Worm (Caenorhabditis elegans) whole organism, late embryonic: ENCODE measurements around the gene rpn-6.2.

Experiments used
- F13H6.1 ChIP-seq: sonication (generic microtip); optimal IDR thresholded peaks from 2 replicates; lab custom pipeline; 2016; ENCODE audit warnings: missing genetic modification characterization, missing compliant biosample characterization
- K02D7.2 ChIP-seq: sonication (generic microtip); optimal IDR thresholded peaks from 2 replicates; lab custom pipeline; 2017; ENCODE audit warnings: mild to moderate bottlenecking, missing genetic modification characterization, missing compliant biosample characterization
- K09A11.1 ChIP-seq: sonication (generic microtip); optimal IDR thresholded peaks from 2 replicates; lab custom pipeline; 2017; ENCODE audit warnings: antibody characterized with exemption, mild to moderate bottlenecking, missing genetic modification characterization, missing compliant biosample characterization; ENCODE audit not compliant: insufficient read depth
- T23F11.4 ChIP-seq: fragments of 200-800 bp; sonication (Bioruptor generic); optimal IDR thresholded peaks from 2 replicates; lab custom pipeline; 2018; ENCODE audit warnings: mild to moderate bottlenecking, missing genetic modification characterization, missing compliant biosample characterization
- Y22D7AL.16 ChIP-seq: sonication (generic microtip); optimal IDR thresholded peaks from 2 replicates; lab custom pipeline; 2016; ENCODE audit warnings: missing genetic modification characterization, missing compliant biosample characterization
- ama-1 ChIP-seq: fragments of 150-350 bp; optimal IDR thresholded peaks from 2 replicates; lab custom pipeline; 2014
- ceh-14 ChIP-seq: sonication (generic microtip); optimal IDR thresholded peaks from 2 replicates; lab custom pipeline; 2016; ENCODE audit warnings: missing genotype, missing genetic modification characterization, missing compliant biosample characterization
- ceh-18 ChIP-seq: sonication (generic microtip); optimal IDR thresholded peaks from 2 replicates; lab custom pipeline; 2016; ENCODE audit warnings: missing genetic modification characterization, missing compliant biosample characterization
- ceh-22 ChIP-seq: sonication (generic microtip); optimal IDR thresholded peaks from 2 replicates; lab custom pipeline; 2017; ENCODE audit warnings: missing biosample characterization, missing genetic modification characterization
- ceh-30 ChIP-seq: fragments of 150-350 bp; optimal IDR thresholded peaks from 2 replicates; lab custom pipeline; 2014; ENCODE audit warnings: missing biosample characterization, missing genetic modification characterization
- ceh-31 ChIP-seq: sonication (generic microtip); optimal IDR thresholded peaks from 2 replicates; lab custom pipeline; 2016; ENCODE audit warnings: missing genetic modification characterization, missing compliant biosample characterization
- ceh-45 ChIP-seq: fragments of 200-800 bp; sonication (Bioruptor generic); IDR thresholded peaks from 2 replicates; pipeline ENCODE4 v1.3.6; 2022; ENCODE audit warnings: missing genetic modification reagents, missing genetic modification characterization, missing compliant biosample characterization
- ceh-48 ChIP-seq: sonication (generic microtip); optimal IDR thresholded peaks from 2 replicates; lab custom pipeline; 2016; ENCODE audit warnings: missing genetic modification characterization, inconsistent platforms, missing compliant biosample characterization
- ceh-9 ChIP-seq: sonication (generic microtip); optimal IDR thresholded peaks from 2 replicates; lab custom pipeline; 2016; ENCODE audit warnings: mild to moderate bottlenecking, missing genetic modification characterization, inconsistent platforms, missing compliant biosample characterization
- dmd-4 ChIP-seq: sonication (generic microtip); optimal IDR thresholded peaks from 2 replicates; lab custom pipeline; 2016; ENCODE audit warnings: borderline replicate concordance, missing genetic modification characterization, missing compliant biosample characterization
- elt-4 ChIP-seq: sonication (generic microtip); optimal IDR thresholded peaks from 2 replicates; lab custom pipeline; 2016; ENCODE audit warnings: missing genetic modification characterization, missing compliant biosample characterization
- ets-4 ChIP-seq: sonication (generic microtip); optimal IDR thresholded peaks from 2 replicates; lab custom pipeline; 2016; ENCODE audit warnings: missing genetic modification characterization, missing compliant biosample characterization
- fax-1 ChIP-seq: sonication (generic microtip); optimal IDR thresholded peaks from 2 replicates; lab custom pipeline; 2016; ENCODE audit warnings: missing genotype, missing genetic modification characterization, missing compliant biosample characterization
- gmeb-2 ChIP-seq: sonication (generic microtip); optimal IDR thresholded peaks from 2 replicates; lab custom pipeline; 2016; ENCODE audit warnings: missing genetic modification characterization, inconsistent platforms, missing compliant biosample characterization
- hlh-15 ChIP-seq: sonication (generic microtip); optimal IDR thresholded peaks from 2 replicates; lab custom pipeline; 2016; ENCODE audit warnings: missing genetic modification characterization, missing compliant biosample characterization
- hlh-30 ChIP-seq: sonication (generic microtip); optimal IDR thresholded peaks from 2 replicates; lab custom pipeline; 2017; ENCODE audit warnings: antibody characterized with exemption, missing genetic modification characterization, missing compliant biosample characterization; ENCODE audit not compliant: insufficient read depth
- hlh-6 ChIP-seq: sonication (generic microtip); optimal IDR thresholded peaks from 2 replicates; lab custom pipeline; 2016; ENCODE audit warnings: missing genotype, missing genetic modification characterization, missing compliant biosample characterization
- lin-11 ChIP-seq: fragments of 200-800 bp; sonication (Bioruptor generic); optimal IDR thresholded peaks from 2 replicates; lab custom pipeline; 2018; ENCODE audit warnings: mild to moderate bottlenecking, missing genetic modification characterization, missing compliant biosample characterization
- mec-3 ChIP-seq: sonication (generic microtip); optimal IDR thresholded peaks from 2 replicates; lab custom pipeline; 2016; ENCODE audit warnings: borderline replicate concordance, missing genetic modification characterization, missing compliant biosample characterization
- nhr-232 ChIP-seq: sonication (generic microtip); optimal IDR thresholded peaks from 2 replicates; lab custom pipeline; 2016; ENCODE audit warnings: missing genetic modification characterization, missing compliant biosample characterization
- npax-4 ChIP-seq: sonication (generic microtip); optimal IDR thresholded peaks from 2 replicates; lab custom pipeline; 2016; ENCODE audit warnings: missing genetic modification characterization, missing compliant biosample characterization
- odd-2 ChIP-seq: sonication (generic microtip); optimal IDR thresholded peaks from 2 replicates; lab custom pipeline; 2017; ENCODE audit warnings: antibody characterized with exemption, mild to moderate bottlenecking, missing genetic modification characterization, missing compliant biosample characterization
- pros-1 ChIP-seq: fragments of 150-350 bp; optimal IDR thresholded peaks from 2 replicates; lab custom pipeline; 2014; ENCODE audit warnings: missing biosample characterization, missing genetic modification reagents, missing genetic modification characterization
- ref-2 ChIP-seq: sonication (generic microtip); optimal IDR thresholded peaks from 2 replicates; lab custom pipeline; 2016; ENCODE audit warnings: missing genetic modification characterization, missing compliant biosample characterization
- sdc-2 ChIP-seq: sonication (generic microtip); optimal IDR thresholded peaks from 2 replicates; lab custom pipeline; 2016; ENCODE audit warnings: missing genotype, missing genetic modification characterization, missing compliant biosample characterization
- sox-2 ChIP-seq: fragments of 200-800 bp; sonication (Bioruptor generic); IDR thresholded peaks from 2 replicates; pipeline ENCODE4 v1.3.6; 2022; ENCODE audit warnings: missing genetic modification reagents, missing genetic modification characterization, missing compliant biosample characterization
- syd-9 ChIP-seq: sonication (generic microtip); optimal IDR thresholded peaks from 2 replicates; lab custom pipeline; 2016; ENCODE audit warnings: mild to moderate bottlenecking, missing genetic modification characterization, moderate library complexity, missing compliant biosample characterization
- tbx-2 ChIP-seq: sonication (generic microtip); optimal IDR thresholded peaks from 2 replicates; lab custom pipeline; 2016; ENCODE audit warnings: missing genetic modification characterization, missing compliant biosample characterization
- tbx-7 ChIP-seq: sonication (generic microtip); optimal IDR thresholded peaks from 2 replicates; lab custom pipeline; 2016; ENCODE audit warnings: missing genotype, missing genetic modification characterization, missing compliant biosample characterization
- unc-42 ChIP-seq: sonication (generic microtip); optimal IDR thresholded peaks from 2 replicates; lab custom pipeline; 2016; ENCODE audit warnings: missing genotype, missing genetic modification characterization, missing compliant biosample characterization
- unc-55 ChIP-seq: sonication (generic microtip); optimal IDR thresholded peaks from 2 replicates; lab custom pipeline; 2017; ENCODE audit warnings: missing biosample characterization, missing genetic modification reagents, missing genetic modification characterization
- ztf-16 ChIP-seq: sonication (generic microtip); optimal IDR thresholded peaks from 2 replicates; lab custom pipeline; 2017; ENCODE audit warnings: missing genetic modification characterization, missing compliant biosample characterization

Gene rpn-6.2

DNA sequence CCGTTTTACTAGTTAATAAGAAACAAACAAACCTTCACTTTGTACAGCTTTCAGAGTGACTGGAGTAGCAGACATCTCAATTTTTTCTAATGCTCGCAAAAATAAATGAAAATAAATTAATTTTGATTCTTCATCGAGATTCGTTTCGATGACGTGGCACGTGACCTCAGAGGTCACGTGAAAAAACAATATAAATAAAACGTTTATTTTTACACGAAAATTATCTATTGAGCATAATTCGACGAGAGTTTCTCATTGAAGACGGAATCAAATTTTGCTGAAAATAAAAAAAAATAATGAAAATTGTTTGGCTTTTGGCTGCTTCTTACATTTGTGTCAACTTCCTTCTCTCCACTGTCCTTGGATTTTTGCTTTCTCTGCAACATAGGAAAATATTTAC is at the start of gene rpn-6.2:
rpn-6.2 (minus strand) TSS at position 101 of the 400 bp plus-strand sequence.
- TF ChIP-seq pros-1 (no peak), ceh-9 (tag; lab: Kevin White, UChicago) (no peak), ceh-14 (tag; lab: Kevin White, UChicago) (no peak), F13H6.1 (tag; lab: Kevin White, UChicago) (no peak)

DNA sequence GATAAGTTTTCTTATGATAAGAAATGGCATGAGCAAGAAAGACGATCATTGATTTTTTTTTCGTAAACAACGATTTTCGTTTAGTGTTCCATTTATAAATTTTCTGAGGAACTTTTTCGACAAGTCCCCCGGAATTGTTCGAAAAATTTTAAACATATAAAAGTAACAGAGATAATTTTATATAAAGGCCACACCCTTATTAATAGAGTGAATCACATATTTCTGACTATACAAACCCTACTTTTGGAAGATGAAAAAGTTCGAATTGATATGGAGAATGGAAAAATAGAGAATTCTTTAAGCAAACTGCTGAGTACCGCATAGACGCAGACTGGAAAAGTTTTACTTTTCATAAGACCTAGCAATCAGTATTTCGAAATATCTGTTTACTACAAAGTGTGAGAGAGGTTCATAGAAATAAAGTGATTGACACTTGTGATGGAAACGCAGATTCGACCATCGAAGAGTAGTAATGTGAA is 49.4 kb upstream of the rpn-6.2 start:
- TF ChIP-seq hlh-15 (tag; lab: Kevin White, UChicago) (no peak), unc-55 (peak; percentile 89), fax-1 (no peak), K02D7.2 (tag; lab: Kevin White, UChicago) (peak; percentile 27), gmeb-2 (no peak), K09A11.1 (tag; lab: Kevin White, UChicago) (no peak), ceh-22 (no peak), Y22D7AL.16 (tag; lab: Kevin White, UChicago) (no peak), ztf-16 (tag; lab: Kevin White, UChicago) (no peak), mec-3 (no peak), nhr-232 (tag; lab: Kevin White, UChicago) (no peak), sdc-2 (tag; lab: Kevin White, UChicago) (no peak), ceh-31 (tag; lab: Kevin White, UChicago) (no peak), odd-2 (tag; lab: Kevin White, UChicago) (no peak), lin-11 (no peak), ceh-30 (peak; percentile 78), hlh-6 (tag; lab: Kevin White, UChicago) (no peak), ama-1 (lab: Kevin White, UChicago) (peak; percentile 49), unc-42 (no peak), T23F11.4 (GFP tag; lab: Kevin White, UChicago) (peak; percentile 15)

DNA sequence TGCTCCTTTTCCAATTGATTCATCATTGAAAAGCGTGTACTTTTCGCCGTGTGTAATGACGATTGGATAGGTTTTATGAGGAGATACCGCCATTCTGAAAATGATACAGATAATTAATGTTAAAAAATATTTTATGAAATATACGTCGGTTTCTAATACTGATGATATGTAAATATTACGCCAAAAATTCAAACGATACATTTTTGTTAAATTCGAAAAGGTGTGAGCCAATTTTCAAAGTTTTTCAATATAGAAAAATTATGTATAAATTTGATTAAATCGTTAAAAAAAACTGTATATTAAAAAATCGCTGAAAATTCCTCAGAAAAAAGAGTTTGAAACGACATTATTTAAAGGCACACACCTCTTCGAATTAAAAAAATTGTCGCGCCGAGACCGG is 48.8 kb upstream of the rpn-6.2 start, which contains the start of gene ikke-1:
ikke-1 (minus strand) TSS at position 101 of the 400 bp plus-strand sequence.
- TF ChIP-seq elt-4 (tag; lab: Kevin White, UChicago), result no peak
- TF ChIP-seq ets-4 (tag; lab: Kevin White, UChicago), result no peak
- no peak for TF ChIP-seq hlh-6 (tag; lab: Kevin White, UChicago)
- no peak for TF ChIP-seq gmeb-2
- no peak for TF ChIP-seq mec-3
- TF ChIP-seq hlh-30 (tag; lab: Kevin White, UChicago), result no peak
- no peak for TF ChIP-seq unc-55
- TF ChIP-seq sox-2 (GFP tag; lab: Robert Waterston, UW), result no peak

DNA sequence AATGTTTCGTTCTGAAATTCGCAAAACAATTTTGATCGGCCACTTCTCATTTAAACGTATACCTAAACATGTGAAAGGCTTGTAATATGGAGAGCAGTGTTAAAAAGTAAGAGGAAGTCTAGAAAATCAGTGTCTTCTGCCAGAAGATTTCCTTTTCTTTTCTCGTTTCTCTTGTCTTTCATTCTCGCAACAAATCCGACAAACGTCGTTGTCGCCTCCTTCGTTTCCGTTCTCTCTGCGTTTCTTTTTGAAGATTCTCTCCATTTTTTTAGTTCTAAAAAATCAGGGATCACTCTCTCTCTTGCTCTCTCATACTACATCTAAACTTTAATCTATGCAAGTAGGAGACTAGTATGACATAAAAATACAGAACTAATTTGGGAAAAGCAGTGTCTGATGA is 45.5 kb upstream of the rpn-6.2 start:
- no peak for TF ChIP-seq ztf-16 (tag; lab: Kevin White, UChicago)
- TF ChIP-seq nhr-232 (tag; lab: Kevin White, UChicago), result no peak
- no peak for TF ChIP-seq unc-55
- TF ChIP-seq ceh-22, result no peak
- no peak for TF ChIP-seq dmd-4 (tag; lab: Kevin White, UChicago)
- no peak for TF ChIP-seq ceh-48 (tag; lab: Kevin White, UChicago)
- no peak for TF ChIP-seq ama-1 (lab: Kevin White, UChicago)
- no peak for TF ChIP-seq ref-2 (tag; lab: Kevin White, UChicago)
- no peak for TF ChIP-seq tbx-7
- no peak for TF ChIP-seq ceh-18 (tag; lab: Kevin White, UChicago)
- no peak for TF ChIP-seq ceh-45 (GFP tag; lab: Robert Waterston, UW)
- no peak for TF ChIP-seq ets-4 (tag; lab: Kevin White, UChicago)
- no peak for TF ChIP-seq tbx-2 (tag; lab: Kevin White, UChicago)
- TF ChIP-seq F13H6.1 (tag; lab: Kevin White, UChicago), result no peak
- TF ChIP-seq npax-4 (tag; lab: Kevin White, UChicago), result no peak
- no peak for TF ChIP-seq syd-9
